Fruit fly (Drosophila melanogaster) whole organism, embryonic: ENCODE measurements around the gene CG31493.

Experiments used
- ATbp ChIP-seq: fragments of 200-800 bp; sonication (Bioruptor generic); optimal IDR thresholded peaks from 2 replicates; lab custom pipeline; 2017; ENCODE audit warnings: missing biosample characterization, mild to moderate bottlenecking, missing genetic modification characterization, missing genetic modification reagents
- BEAF-32 ChIP-seq: fragments of 200-800 bp; sonication (Bioruptor generic); optimal IDR thresholded peaks from 3 replicates; lab custom pipeline; 2017; ENCODE audit warnings: missing biosample characterization, missing genetic modification characterization, mild to moderate bottlenecking, moderate library complexity, missing genetic modification reagents
- CG10267 ChIP-seq: fragments of 200-800 bp; sonication (Bioruptor generic); optimal IDR thresholded peaks from 2 replicates; lab custom pipeline; 2018; ENCODE audit warnings: missing biosample characterization, mild to moderate bottlenecking, missing genetic modification characterization, moderate library complexity
- CG10462 ChIP-seq: fragments of 200-800 bp; sonication (Bioruptor generic); optimal IDR thresholded peaks from 2 replicates; lab custom pipeline; 2016; ENCODE audit warnings: missing biosample characterization, missing genetic modification characterization
- CG10959 ChIP-seq: fragments of 200-800 bp; sonication (Bioruptor generic); IDR thresholded peaks from 2 replicates; pipeline ENCODE4 v1.3.6; 2022; ENCODE audit warnings: missing biosample characterization, missing genetic modification characterization
- CG11696 ChIP-seq: fragments of 200-800 bp; sonication (Bioruptor generic); IDR thresholded peaks from 2 replicates; pipeline ENCODE4 v1.3.6; 2022; ENCODE audit warnings: missing biosample characterization, missing genetic modification characterization
- CG11723 ChIP-seq: fragments of 200-800 bp; sonication (Bioruptor generic); optimal IDR thresholded peaks from 2 replicates; lab custom pipeline; 2017; ENCODE audit warnings: missing biosample characterization, mild to moderate bottlenecking, missing genetic modification characterization
- CG1233 ChIP-seq: fragments of 200-800 bp; sonication (Bioruptor generic); optimal IDR thresholded peaks from 4 replicates; lab custom pipeline; 2018; ENCODE audit warnings: missing biosample characterization, mild to moderate bottlenecking, missing genetic modification characterization
- CG12769 ChIP-seq: fragments of 200-800 bp; sonication (Bioruptor generic); optimal IDR thresholded peaks from 2 replicates; lab custom pipeline; 2019; ENCODE audit warnings: missing biosample characterization, mild to moderate bottlenecking, missing genetic modification characterization, moderate library complexity
- CG13287 ChIP-seq: fragments of 200-800 bp; sonication (Bioruptor generic); IDR thresholded peaks from 2 replicates; pipeline ENCODE4 v1.3.6; 2022; ENCODE audit warnings: missing biosample characterization, missing genetic modification characterization; ENCODE audit not compliant: partially characterized antibody
- CG14441 ChIP-seq: fragments of 200-800 bp; sonication (Bioruptor generic); IDR thresholded peaks from 2 replicates; pipeline ENCODE4 v1.3.6; 2022; ENCODE audit warnings: missing biosample characterization, missing genetic modification characterization
- CG14710 ChIP-seq: fragments of 200-800 bp; sonication (Bioruptor generic); optimal IDR thresholded peaks from 3 replicates; lab custom pipeline; 2019; ENCODE audit warnings: missing biosample characterization, mild to moderate bottlenecking, missing genetic modification characterization, moderate library complexity
- CG1603 ChIP-seq: fragments of 200-800 bp; sonication (Bioruptor generic); optimal IDR thresholded peaks from 2 replicates; lab custom pipeline; 2019; ENCODE audit warnings: missing biosample characterization, mild to moderate bottlenecking, missing genetic modification characterization, moderate library complexity
- CG2116 ChIP-seq: fragments of 200-800 bp; sonication (Bioruptor generic); optimal IDR thresholded peaks from 3 replicates; lab custom pipeline; 2018; ENCODE audit warnings: missing biosample characterization, mild to moderate bottlenecking, missing genetic modification characterization
- CG34422 ChIP-seq: fragments of 200-800 bp; sonication (Bioruptor generic); IDR thresholded peaks from 3 replicates; pipeline ENCODE4 v1.3.6; 2022; ENCODE audit warnings: missing biosample characterization, missing genetic modification characterization
- CG3726 ChIP-seq: fragments of 200-800 bp; sonication (Bioruptor generic); IDR thresholded peaks from 3 replicates; pipeline ENCODE4, ENCODE4 v1.3.6; 2022; ENCODE audit warnings: missing biosample characterization, missing genetic modification characterization
- CG43689 ChIP-seq: fragments of 200-800 bp; sonication (Bioruptor generic); IDR thresholded peaks from 2 replicates; pipeline ENCODE4 v1.3.6; 2022; ENCODE audit warnings: missing biosample characterization, missing genetic modification characterization
- CG6689 ChIP-seq: fragments of 200-800 bp; sonication (Bioruptor generic); IDR thresholded peaks from 2 replicates; pipeline ENCODE4 v1.3.6; 2022; ENCODE audit warnings: missing biosample characterization, missing genetic modification characterization
- CG7357 ChIP-seq: fragments of 200-800 bp; sonication (Bioruptor generic); IDR thresholded peaks from 3 replicates; pipeline ENCODE4 v1.3.6; 2022; ENCODE audit warnings: missing biosample characterization, missing genetic modification characterization
- CG7963 ChIP-seq: fragments of 200-800 bp; sonication (Bioruptor generic); IDR thresholded peaks from 3 replicates; pipeline ENCODE4 v1.3.6; 2022; ENCODE audit warnings: missing biosample characterization, missing genetic modification characterization; ENCODE audit not compliant: partially characterized antibody
- CG9932 ChIP-seq: fragments of 200-800 bp; sonication (Bioruptor generic); IDR thresholded peaks from 2 replicates; pipeline ENCODE4 v1.3.6; 2022; ENCODE audit warnings: missing biosample characterization, missing genetic modification characterization
- Deaf1 ChIP-seq: fragments of 200-800 bp; optimal IDR thresholded peaks from 3 replicates; lab custom pipeline; 2019; ENCODE audit warnings: missing biosample characterization, mild to moderate bottlenecking, missing genetic modification characterization, moderate library complexity
- Dp ChIP-seq: fragments of 200-800 bp; sonication (Bioruptor generic); optimal IDR thresholded peaks from 2 replicates; lab custom pipeline; 2018; ENCODE audit warnings: missing biosample characterization, mild to moderate bottlenecking, missing genetic modification characterization, moderate library complexity
- E2f2 ChIP-seq: fragments of 200-800 bp; sonication (Bioruptor generic); IDR thresholded peaks from 2 replicates; pipeline ENCODE4 v1.3.6; 2022; ENCODE audit warnings: missing biosample characterization, missing genetic modification characterization
- Ets65A ChIP-seq: fragments of 200-800 bp; sonication (Bioruptor generic); peaks from one replicate; lab custom pipeline; 2016; ENCODE audit warnings: missing biosample characterization, missing genetic modification characterization
- Hmx ChIP-seq: fragments of 200-800 bp; sonication (Bioruptor generic); optimal IDR thresholded peaks from 2 replicates; lab custom pipeline; 2016; ENCODE audit warnings: missing biosample characterization, missing genetic modification characterization
- Lhr ChIP-seq: fragments of 200-800 bp; sonication (Bioruptor generic); optimal IDR thresholded peaks from 3 replicates; lab custom pipeline; 2017; ENCODE audit warnings: mild to moderate bottlenecking, missing biosample characterization, missing genetic modification reagents, missing genetic modification characterization
- MBD-R2 ChIP-seq: fragments of 200-800 bp; sonication (Bioruptor generic); IDR thresholded peaks from 2 replicates; pipeline ENCODE4 v1.3.6; 2022; ENCODE audit warnings: missing biosample characterization, missing genetic modification characterization
- Med ChIP-seq: fragments of 200-800 bp; sonication (Bioruptor generic); peaks from one replicate; lab custom pipeline; 2016; ENCODE audit warnings: missing biosample characterization, missing genetic modification characterization, mild to moderate bottlenecking, inconsistent platforms, moderate library complexity
- Trl ChIP-seq, 3 experiments: fragments of >200 bp in 2 of 3; fragments of 200-800 bp in 1 of 3; sonication (Bioruptor generic) in 1 of 3; optimal IDR thresholded peaks; 2 replicates in 1 of 3; 3 replicates in 2 of 3; lab custom pipeline; 2016 to 2017; ENCODE audit warnings: missing biosample characterization in 1 of 3, missing genetic modification characterization in 1 of 3
- YL-1 ChIP-seq: fragments of 200-800 bp; sonication (Bioruptor generic); optimal IDR thresholded peaks from 3 replicates; lab custom pipeline; 2017; ENCODE audit warnings: missing biosample characterization, mild to moderate bottlenecking, missing genetic modification characterization
- ap ChIP-seq: fragments of 200-800 bp; sonication (Bioruptor generic); IDR thresholded peaks from 2 replicates; pipeline ENCODE4 v1.3.6; 2022; ENCODE audit warnings: missing biosample characterization, missing genetic modification characterization
- bcd ChIP-seq: fragments of 200-800 bp; sonication (Bioruptor generic); optimal IDR thresholded peaks from 2 replicates; lab custom pipeline; 2017; ENCODE audit warnings: missing biosample characterization, mild to moderate bottlenecking, missing genetic modification characterization
- chinmo ChIP-seq: fragments of 200-800 bp; sonication (Bioruptor generic); IDR thresholded peaks from 4 replicates; pipeline ENCODE4 v1.3.6; 2022; ENCODE audit warnings: missing biosample characterization, missing genetic modification characterization; ENCODE audit not compliant: partially characterized antibody
- chn ChIP-seq: fragments of 200-800 bp; sonication (Bioruptor generic); optimal IDR thresholded peaks from 2 replicates; lab custom pipeline; 2016; ENCODE audit warnings: missing biosample characterization, missing genetic modification characterization
- crp ChIP-seq, 2 experiments: fragments of 200-800 bp; sonication (Bioruptor generic); optimal IDR thresholded peaks; 2 replicates in 1 of 2; 3 replicates in 1 of 2; lab custom pipeline; 2017; ENCODE audit warnings: missing biosample characterization in 2 of 2, missing genetic modification characterization in 2 of 2, mild to moderate bottlenecking in 1 of 2, moderate library complexity in 1 of 2
- gce ChIP-seq: fragments of 200-800 bp; sonication (Bioruptor generic); IDR thresholded peaks from 3 replicates; pipeline ENCODE4 v1.3.6; 2022; ENCODE audit warnings: missing biosample characterization, missing genetic modification characterization
- gfzf ChIP-seq: fragments of 200-800 bp; sonication (Bioruptor generic); optimal IDR thresholded peaks from 2 replicates; lab custom pipeline; 2016; ENCODE audit warnings: missing biosample characterization, mild to moderate bottlenecking, missing genetic modification characterization, moderate library complexity
- h ChIP-seq: fragments of >200 bp; optimal IDR thresholded peaks from 2 replicates; lab custom pipeline; 2017
- kay ChIP-seq: fragments of 200-800 bp; sonication (Bioruptor generic); optimal IDR thresholded peaks from 2 replicates; lab custom pipeline; 2016; ENCODE audit warnings: missing biosample characterization, missing genetic modification characterization
- ken ChIP-seq: fragments of 200-800 bp; sonication (Bioruptor generic); IDR thresholded peaks from 3 replicates; pipeline ENCODE4 v1.3.6; 2022; ENCODE audit warnings: missing biosample characterization, missing genetic modification characterization
- psq ChIP-seq: fragments of 200-800 bp; sonication (Bioruptor generic); optimal IDR thresholded peaks from 2 replicates; lab custom pipeline; 2017; ENCODE audit warnings: missing biosample characterization, missing genetic modification characterization
- pzg ChIP-seq: fragments of 200-800 bp; sonication (Bioruptor generic); optimal IDR thresholded peaks from 3 replicates; lab custom pipeline; 2018; ENCODE audit warnings: missing biosample characterization, mild to moderate bottlenecking, missing genetic modification characterization, moderate library complexity
- schlank ChIP-seq: fragments of 200-800 bp; sonication (Bioruptor generic); optimal IDR thresholded peaks from 2 replicates; lab custom pipeline; 2018; ENCODE audit warnings: missing biosample characterization, mild to moderate bottlenecking, missing genetic modification characterization
- sd ChIP-seq: fragments of 200-800 bp; sonication (Bioruptor generic); optimal IDR thresholded peaks from 3 replicates; lab custom pipeline; 2018; ENCODE audit warnings: missing biosample characterization, mild to moderate bottlenecking, missing genetic modification characterization, moderate library complexity
- sens ChIP-seq: fragments of 200-800 bp; sonication (Bioruptor generic); peaks from one replicate; lab custom pipeline; 2016; ENCODE audit warnings: missing biosample characterization, missing genetic modification characterization
- slbo ChIP-seq: fragments of 200-800 bp; sonication (Bioruptor generic); IDR thresholded peaks from 2 replicates; pipeline ENCODE4 v1.3.6; 2022; ENCODE audit warnings: missing biosample characterization, missing genetic modification characterization
- stwl ChIP-seq: fragments of 200-800 bp; sonication (Bioruptor generic); optimal IDR thresholded peaks from 3 replicates; lab custom pipeline; 2018; ENCODE audit warnings: missing biosample characterization, mild to moderate bottlenecking, missing genetic modification characterization, moderate library complexity
- trem ChIP-seq: fragments of 200-800 bp; optimal IDR thresholded peaks from 3 replicates; lab custom pipeline; 2019; ENCODE audit warnings: missing biosample characterization, mild to moderate bottlenecking, missing genetic modification characterization, moderate library complexity
- twi ChIP-seq: fragments of 200-800 bp; optimal IDR thresholded peaks from 2 replicates; lab custom pipeline; 2019; ENCODE audit warnings: missing biosample characterization, mild to moderate bottlenecking, missing genetic modification characterization, moderate library complexity

CG31493 gene

DNA sequence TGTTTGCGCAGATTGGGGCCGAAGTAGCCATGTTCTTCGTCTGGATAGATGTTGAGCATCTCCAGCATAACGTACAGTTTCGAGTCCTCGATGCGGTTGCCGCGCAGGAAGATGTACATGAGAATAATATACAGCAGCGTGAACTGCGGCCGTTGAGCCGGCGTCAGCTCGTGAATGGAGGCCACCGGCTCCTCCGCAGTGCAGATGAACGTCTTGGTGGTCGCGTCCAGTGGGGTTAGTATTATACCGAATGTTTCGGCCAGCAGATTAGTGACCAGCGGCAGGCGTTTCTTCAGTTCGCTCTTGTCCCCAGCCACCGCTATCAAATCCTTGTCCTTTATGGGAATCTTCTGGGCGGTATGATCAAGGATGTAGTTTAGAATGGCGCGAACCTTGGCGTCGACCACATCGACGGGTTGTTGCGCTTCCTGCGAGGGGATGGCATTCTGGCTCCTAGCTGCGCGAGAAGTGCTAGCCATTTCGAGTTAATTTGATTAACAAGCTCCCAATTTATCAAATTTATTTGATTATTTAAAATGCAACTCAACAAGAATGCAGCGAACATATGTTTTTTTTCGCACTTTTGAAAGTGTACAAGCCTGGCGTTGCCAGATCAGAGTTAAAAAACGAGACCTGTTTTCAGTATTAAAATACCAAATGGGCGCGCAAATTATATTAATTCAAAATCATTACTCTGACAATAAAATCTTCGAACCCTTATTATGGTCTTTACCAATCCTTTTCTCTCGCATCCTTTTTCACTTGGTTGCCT, 23.4 kb downstream of the CG31493 start, which contains the start of gene MAGE:
Gene MAGE, minus strand, starts transcription at position 595 of the 772 bp plus-strand sequence.
- TF ChIP-seq crp (GFP tag; optimal IDR thresholded peaks at IDR 0.05; lab: Kevin White, UChicago) (peak; percentile 11 to 88), Dp (GFP tag; lab: Kevin White, UChicago) (peak; percentile 92), chn (GFP tag; lab: Kevin White, UChicago) (no peak), kay (GFP tag; lab: Kevin White, UChicago) (no peak), Ets65A (GFP tag; lab: Kevin White, UChicago) (peak; percentile 62), CG10267 (tag; lab: Kevin White, UChicago) (peak; percentile 54), ap (GFP tag; lab: Robert Waterston, UW) (no peak), CG1603 (tag; lab: Kevin White, UChicago) (peak; percentile 31), sd (tag; lab: Kevin White, UChicago) (peak; percentile 86), psq (GFP tag; lab: Kevin White, UChicago) (no peak), ken (GFP tag; lab: Robert Waterston, UW) (no peak), bcd (GFP tag; lab: Kevin White, UChicago) (no peak), BEAF-32 (GFP tag; lab: Kevin White, UChicago) (peak; percentile 12), Med (peak; percentile 66), pzg (GFP tag; lab: Kevin White, UChicago) (peak; percentile 51), CG14710 (peak; percentile 28), CG13287 (GFP tag; lab: Robert Waterston, UW) (peak; percentile 34), trem (tag; lab: Kevin White, UChicago) (peak; percentile 83), sens (GFP tag; lab: Kevin White, UChicago) (peak; percentile 69), chinmo (peak; percentile 75; the same call in 1 of the 4 replicates), MBD-R2 (GFP tag; lab: Robert Waterston, UW) (peak; percentile 71), E2f2 (GFP tag; lab: Robert Waterston, UW) (peak; percentile 96), gfzf (GFP tag; lab: Kevin White, UChicago) (peak; percentile 53), Trl (optimal IDR thresholded peaks at IDR 0.05; lab: Kevin White, UChicago) (no peak), Trl (GFP tag; optimal IDR thresholded peaks at IDR 0.05; lab: Kevin White, UChicago) (no peak), stwl (peak; percentile 46), Deaf1 (tag; lab: Kevin White, UChicago) (no peak), CG7357 (GFP tag; lab: Robert Waterston, UW) (no peak), CG2116 (GFP tag; lab: Kevin White, UChicago) (peak; percentile 96), schlank (tag; lab: Kevin White, UChicago) (no peak), CG3726 (0 out of 3 replicates have a peak, but pooled peaks have one; percentile 27), h (lab: Kevin White, UChicago) (no peak), CG7963 (peak; percentile 29; the same call in 1 of the 3 replicates), twi (tag; lab: Kevin White, UChicago) (peak; percentile 54), YL-1 (GFP tag; lab: Kevin White, UChicago) (peak; percentile 3)
- TF ChIP-seq, all 482 proteins: peak for 23

DNA sequence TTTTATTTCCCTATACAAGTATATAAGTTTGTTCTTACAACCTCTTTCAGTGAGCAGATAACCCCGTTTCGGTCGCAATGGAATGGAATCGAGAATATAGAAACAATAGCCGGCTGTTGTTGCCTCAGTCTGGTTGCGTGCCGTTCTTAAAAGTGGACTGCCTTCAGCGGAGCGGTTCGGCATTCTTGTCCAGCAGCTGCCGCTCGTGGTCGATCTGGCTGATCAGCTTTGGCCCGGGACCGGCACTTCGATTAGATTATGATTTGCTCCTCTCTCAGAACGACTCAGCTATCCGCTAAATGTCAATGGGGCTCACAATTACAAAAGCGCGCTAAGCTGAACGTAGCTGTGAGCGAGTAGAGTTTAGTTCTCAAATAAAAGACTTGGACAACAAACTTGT, 25.7 kb downstream of the CG31493 start:
- TF ChIP-seq Hmx (no peak), CG1233 (GFP tag; lab: Kevin White, UChicago) (no peak), ATbp (GFP tag; lab: Kevin White, UChicago) (no peak), CG9932 (GFP tag; lab: Robert Waterston, UW) (peak; percentile 32), CG14441 (GFP tag; lab: Robert Waterston, UW) (no peak), CG34422 (GFP tag; lab: Robert Waterston, UW) (no peak), slbo (no peak), chinmo (peak; percentile 69; the same call in 2 of the 4 replicates), Lhr (GFP tag; lab: Kevin White, UChicago) (no peak), CG6689 (no peak), CG10462 (GFP tag; lab: Kevin White, UChicago) (no peak), gce (GFP tag; lab: Robert Waterston, UW) (no peak), CG11723 (GFP tag; lab: Kevin White, UChicago) (no peak), CG12769 (tag; lab: Kevin White, UChicago) (peak; percentile 43), CG43689 (GFP tag; lab: Robert Waterston, UW) (no peak), CG10959 (GFP tag; lab: Robert Waterston, UW) (no peak), CG11696 (GFP tag; lab: Robert Waterston, UW) (no peak)
